Fruit fly (Drosophila melanogaster) whole organism, embryonic: Measurements from ENCODE around the gene SamDC.

ENCODE experiments used
- Adf1 ChIP-seq: fragments of 200-800 bp; sonication (Bioruptor generic); IDR thresholded peaks from 2 replicates; pipeline ENCODE4 v1.3.6; 2022; ENCODE audit warnings: missing biosample characterization, missing genetic modification characterization
- CG10654 ChIP-seq: fragments of 200-800 bp; sonication (Bioruptor generic); optimal IDR thresholded peaks from 2 replicates; lab custom pipeline; 2016; ENCODE audit warnings: missing biosample characterization, missing genetic modification characterization
- CG12155 ChIP-seq: fragments of 200-800 bp; sonication (Bioruptor generic); optimal IDR thresholded peaks from 3 replicates; lab custom pipeline; 2016; ENCODE audit warnings: missing biosample characterization, missing genetic modification characterization
- CG14965 ChIP-seq: fragments of 200-800 bp; sonication (Bioruptor generic); optimal IDR thresholded peaks from 2 replicates; lab custom pipeline; 2016; ENCODE audit warnings: missing biosample characterization, missing genetic modification characterization, borderline replicate concordance
- CG15514 ChIP-seq: fragments of 200-800 bp; sonication (Bioruptor generic); optimal IDR thresholded peaks from 3 replicates; lab custom pipeline; 2017; ENCODE audit warnings: missing biosample characterization, missing genetic modification characterization, mild to moderate bottlenecking, moderate library complexity, missing genetic modification reagents
- CG15601 ChIP-seq: fragments of 200-800 bp; sonication (Bioruptor generic); optimal IDR thresholded peaks from 3 replicates; lab custom pipeline; 2019; ENCODE audit warnings: missing biosample characterization, mild to moderate bottlenecking, missing genetic modification characterization, moderate library complexity
- CG16863 ChIP-seq: fragments of 200-800 bp; sonication (Bioruptor generic); optimal IDR thresholded peaks from 3 replicates; lab custom pipeline; 2016; ENCODE audit warnings: missing biosample characterization, missing genetic modification characterization
- CG17912 ChIP-seq: fragments of 200-800 bp; sonication (Bioruptor generic); optimal IDR thresholded peaks from 2 replicates; lab custom pipeline; 2018; ENCODE audit warnings: missing biosample characterization, mild to moderate bottlenecking, missing genetic modification characterization
- CG1792 ChIP-seq: fragments of 200-800 bp; sonication (Bioruptor generic); optimal IDR thresholded peaks from 2 replicates; lab custom pipeline; 2016; ENCODE audit warnings: missing biosample characterization, missing genetic modification characterization
- CG18476 ChIP-seq: fragments of 200-800 bp; sonication (Bioruptor generic); optimal IDR thresholded peaks from 2 replicates; lab custom pipeline; 2016; ENCODE audit warnings: missing biosample characterization, mild to moderate bottlenecking, missing genetic modification characterization
- CG18619 ChIP-seq: fragments of 200-800 bp; sonication (Bioruptor generic); optimal IDR thresholded peaks from 3 replicates; lab custom pipeline; 2017; ENCODE audit warnings: missing biosample characterization, mild to moderate bottlenecking, missing genetic modification characterization
- CG2129 ChIP-seq: fragments of 200-800 bp; sonication (Bioruptor generic); IDR thresholded peaks from 2 replicates; pipeline ENCODE4 v1.3.6; 2022; ENCODE audit warnings: missing biosample characterization, missing genetic modification characterization; ENCODE audit not compliant: partially characterized antibody
- CG31365 ChIP-seq: fragments of 200-800 bp; sonication (Bioruptor generic); optimal IDR thresholded peaks from 2 replicates; lab custom pipeline; 2018; ENCODE audit warnings: missing biosample characterization, mild to moderate bottlenecking, missing genetic modification characterization
- CG31441 ChIP-seq: fragments of 200-800 bp; sonication (Bioruptor generic); IDR thresholded peaks from 2 replicates; pipeline ENCODE4 v1.3.6; 2022; ENCODE audit warnings: missing biosample characterization, missing genetic modification characterization
- CG3163 ChIP-seq: fragments of 200-800 bp; sonication (Bioruptor generic); optimal IDR thresholded peaks from 3 replicates; lab custom pipeline; 2016; ENCODE audit warnings: missing biosample characterization, missing genetic modification characterization
- CG32767 ChIP-seq: fragments of 200-800 bp; sonication (Bioruptor generic); IDR thresholded peaks from 2 replicates; pipeline ENCODE4 v1.3.6; 2022; ENCODE audit warnings: missing biosample characterization, missing genetic modification characterization
- CG4328 ChIP-seq: fragments of 200-800 bp; sonication (Bioruptor generic); optimal IDR thresholded peaks from 3 replicates; lab custom pipeline; 2017; ENCODE audit warnings: missing biosample characterization, missing genetic modification reagents, missing genetic modification characterization
- CG4730 ChIP-seq: fragments of 200-800 bp; sonication (Bioruptor generic); IDR thresholded peaks from 2 replicates; pipeline ENCODE4 v1.3.6; 2022; ENCODE audit warnings: missing biosample characterization, missing genetic modification characterization
- CG7928 ChIP-seq: fragments of 200-800 bp; sonication (Bioruptor generic); optimal IDR thresholded peaks from 2 replicates; lab custom pipeline; 2017; ENCODE audit warnings: missing biosample characterization, mild to moderate bottlenecking, missing genetic modification characterization
- CG8089 ChIP-seq: fragments of 200-800 bp; sonication (Bioruptor generic); optimal IDR thresholded peaks from 3 replicates; lab custom pipeline; 2016; ENCODE audit warnings: missing biosample characterization, missing genetic modification characterization
- CG9437 ChIP-seq: fragments of 200-800 bp; sonication (Bioruptor generic); optimal IDR thresholded peaks from 2 replicates; lab custom pipeline; 2018; ENCODE audit warnings: missing biosample characterization, mild to moderate bottlenecking, missing genetic modification characterization
- CkIIα-i1 ChIP-seq: fragments of 200-800 bp; sonication (Bioruptor generic); IDR thresholded peaks from 2 replicates; pipeline ENCODE4 v1.3.6; 2022; ENCODE audit warnings: missing biosample characterization, missing genetic modification characterization
- Dek ChIP-seq: fragments of 200-800 bp; sonication (Bioruptor generic); optimal IDR thresholded peaks from 3 replicates; lab custom pipeline; 2019; ENCODE audit warnings: missing biosample characterization, mild to moderate bottlenecking, missing genetic modification characterization, moderate library complexity
- Doc2 ChIP-seq: fragments of 200-800 bp; sonication (Bioruptor generic); IDR thresholded peaks from 2 replicates; pipeline ENCODE4 v1.3.6; 2022; ENCODE audit warnings: missing biosample characterization, missing genetic modification characterization
- GATAe ChIP-seq: fragments of 200-800 bp; sonication (Bioruptor generic); conservative IDR thresholded peaks from 2 replicates; pipeline ENCODE4 v1.3.6; 2022; ENCODE audit warnings: missing biosample characterization, missing genetic modification characterization
- H15 ChIP-seq: fragments of 200-800 bp; sonication (Bioruptor generic); IDR thresholded peaks from 3 replicates; pipeline ENCODE4 v1.3.6; 2022; ENCODE audit warnings: missing biosample characterization, missing genetic modification characterization
- HHEX ChIP-seq: fragments of 200-800 bp; sonication (Bioruptor generic); optimal IDR thresholded peaks from 3 replicates; lab custom pipeline; 2017; ENCODE audit warnings: missing biosample characterization, mild to moderate bottlenecking, missing genetic modification characterization, missing genetic modification reagents
- HmgZ ChIP-seq: fragments of 200-800 bp; sonication (Bioruptor generic); optimal IDR thresholded peaks from 2 replicates; lab custom pipeline; 2018; ENCODE audit warnings: missing biosample characterization, mild to moderate bottlenecking, missing genetic modification characterization
- Opbp ChIP-seq: fragments of 200-800 bp; sonication (Bioruptor generic); IDR thresholded peaks from 3 replicates; pipeline ENCODE4 v1.3.6; 2022; ENCODE audit warnings: missing biosample characterization, missing genetic modification characterization; ENCODE audit not compliant: partially characterized antibody
- Sox102F ChIP-seq: fragments of 200-800 bp; sonication (Bioruptor generic); optimal IDR thresholded peaks from 2 replicates; lab custom pipeline; 2018; ENCODE audit warnings: missing biosample characterization, mild to moderate bottlenecking, missing genetic modification characterization, moderate library complexity
- Taf1 ChIP-seq: fragments of 200-800 bp; sonication (Bioruptor generic); IDR thresholded peaks from 2 replicates; pipeline ENCODE4 v1.3.6; 2022; ENCODE audit warnings: missing biosample characterization, missing genetic modification characterization
- aop ChIP-seq: fragments of 200-800 bp; sonication (Bioruptor generic); IDR thresholded peaks from 2 replicates; pipeline ENCODE4 v1.3.6; 2022; ENCODE audit warnings: missing biosample characterization, missing genetic modification characterization
- ash1 ChIP-seq: fragments of 200-800 bp; sonication (Bioruptor generic); optimal IDR thresholded peaks from 2 replicates; lab custom pipeline; 2018; ENCODE audit warnings: missing biosample characterization, mild to moderate bottlenecking, missing genetic modification characterization
- bigmax ChIP-seq: fragments of 200-800 bp; sonication (Bioruptor generic); optimal IDR thresholded peaks from 2 replicates; lab custom pipeline; 2018; ENCODE audit warnings: missing biosample characterization, mild to moderate bottlenecking, missing genetic modification characterization
- bsh ChIP-seq, 2 experiments: fragments of 200-800 bp; sonication (Bioruptor generic); optimal IDR thresholded peaks; 2 replicates each; lab custom pipeline; 2017 to 2018; ENCODE audit warnings: mild to moderate bottlenecking in 2 of 2, missing biosample characterization in 2 of 2, missing genetic modification characterization in 2 of 2, moderate library complexity in 1 of 2
- chn ChIP-seq: fragments of 200-800 bp; sonication (Bioruptor generic); optimal IDR thresholded peaks from 2 replicates; lab custom pipeline; 2016; ENCODE audit warnings: missing biosample characterization, missing genetic modification characterization
- croc ChIP-seq: fragments of 200-800 bp; sonication (Bioruptor generic); conservative IDR thresholded peaks from 3 replicates; pipeline ENCODE4 v1.3.6; 2022; ENCODE audit warnings: missing biosample characterization, missing genetic modification characterization
- crol ChIP-seq: fragments of 200-800 bp; sonication (Bioruptor generic); IDR thresholded peaks from 2 replicates; pipeline ENCODE4 v1.3.6; 2022; ENCODE audit warnings: missing biosample characterization, missing genetic modification characterization
- dmrt99B ChIP-seq: fragments of 200-800 bp; sonication (Bioruptor generic); optimal IDR thresholded peaks from 2 replicates; lab custom pipeline; 2018; ENCODE audit warnings: missing biosample characterization, mild to moderate bottlenecking, missing genetic modification characterization, moderate library complexity
- emc ChIP-seq: fragments of 200-800 bp; sonication (Bioruptor generic); optimal IDR thresholded peaks from 2 replicates; lab custom pipeline; 2016; ENCODE audit warnings: missing biosample characterization, missing genetic modification characterization
- en ChIP-seq: fragments of 200-800 bp; sonication (Bioruptor generic); optimal IDR thresholded peaks from 2 replicates; lab custom pipeline; 2016; ENCODE audit warnings: missing biosample characterization, missing genetic modification characterization
- h ChIP-seq: fragments of >200 bp; optimal IDR thresholded peaks from 2 replicates; lab custom pipeline; 2017
- inv ChIP-seq: fragments of 200-800 bp; sonication (Bioruptor generic); IDR thresholded peaks from 2 replicates; pipeline ENCODE4 v1.3.6; 2022; ENCODE audit warnings: missing biosample characterization, missing genetic modification characterization; ENCODE audit not compliant: partially characterized antibody
- knrl ChIP-seq: fragments of 200-800 bp; sonication (Bioruptor generic); IDR thresholded peaks from 3 replicates; pipeline ENCODE4 v1.3.6; 2022; ENCODE audit warnings: missing biosample characterization, missing genetic modification characterization; ENCODE audit not compliant: partially characterized antibody
- prd ChIP-seq, 3 experiments: fragments of >200 bp in 2 of 3; fragments of 200-800 bp in 1 of 3; sonication (Bioruptor generic) in 1 of 3; optimal IDR thresholded peaks in 2 of 3; IDR thresholded peaks in 1 of 3; 2 replicates in 2 of 3; 3 replicates in 1 of 3; pipeline versions ENCODE4 v1.3.6 to Lab custom; 2017 to 2022; ENCODE audit warnings: missing biosample characterization in 1 of 3, missing genetic modification characterization in 1 of 3
- sens-2 ChIP-seq: fragments of 200-800 bp; sonication (Bioruptor generic); IDR thresholded peaks from 2 replicates; pipeline ENCODE4 v1.3.6; 2022; ENCODE audit warnings: missing biosample characterization, missing genetic modification characterization
- sob ChIP-seq: fragments of 200-800 bp; sonication (Bioruptor generic); IDR thresholded peaks from 2 replicates; pipeline ENCODE4 v1.3.6; 2022; ENCODE audit warnings: missing biosample characterization, missing genetic modification characterization
- stc ChIP-seq: fragments of 200-800 bp; sonication (Bioruptor generic); IDR thresholded peaks from 2 replicates; pipeline ENCODE4 v1.3.6; 2022; ENCODE audit warnings: missing biosample characterization, missing genetic modification characterization
- tna ChIP-seq: fragments of 200-800 bp; sonication (Bioruptor generic); IDR thresholded peaks from 2 replicates; pipeline ENCODE4 v1.3.6; 2022; ENCODE audit warnings: missing biosample characterization, missing genetic modification characterization; ENCODE audit not compliant: partially characterized antibody
- wdn ChIP-seq: fragments of 200-800 bp; sonication (Bioruptor generic); IDR thresholded peaks from 2 replicates; pipeline ENCODE4 v1.3.6; 2022; ENCODE audit warnings: missing biosample characterization, missing genetic modification characterization

SamDC gene

DNA sequence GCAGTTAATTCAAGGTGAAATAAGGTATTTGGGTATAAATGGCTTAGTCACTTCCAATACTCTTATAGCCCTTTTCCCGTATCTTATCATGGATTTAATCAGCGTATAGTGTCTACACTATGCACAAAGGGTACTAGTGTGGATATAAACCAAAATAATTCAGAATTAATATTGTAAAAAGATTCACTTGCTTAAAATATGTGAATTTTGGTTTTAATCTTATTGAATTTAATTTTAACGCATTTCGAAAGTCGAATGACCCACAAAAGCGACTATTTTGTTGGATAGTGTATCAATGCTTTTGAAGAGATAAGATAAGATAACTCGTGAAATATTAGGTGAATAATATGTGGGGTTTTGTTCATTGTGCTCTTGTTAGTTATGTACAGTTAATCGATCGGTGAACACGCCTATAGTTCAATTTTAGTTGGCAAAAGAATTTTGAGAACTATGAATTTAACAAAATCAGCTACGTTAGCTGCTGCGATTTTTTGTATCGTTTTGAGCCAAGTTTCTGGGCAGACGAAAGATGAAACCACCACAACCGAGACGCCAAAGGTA lies 42.7 kb downstream of the SamDC start, which contains the start of gene CG5096 (continued):
- no peak for TF ChIP-seq sens-2 (GFP tag; lab: Robert Waterston, UW)
- TF ChIP-seq emc = peak; percentile 59
- TF ChIP-seq knrl (GFP tag; lab: Robert Waterston, UW) = no peak
- peak; percentile 95 for TF ChIP-seq HmgZ (tag; lab: Kevin White, UChicago)
- TF ChIP-seq chn (GFP tag; lab: Kevin White, UChicago) = peak; percentile 55
- TF ChIP-seq ash1 (GFP tag; lab: Kevin White, UChicago) = peak; percentile 82
- TF ChIP-seq crol (GFP tag; lab: Robert Waterston, UW) = no peak
- no peak for TF ChIP-seq Opbp (GFP tag; lab: Robert Waterston, UW)
- TF ChIP-seq CG18619 (GFP tag; lab: Kevin White, UChicago) = peak; percentile 83
- TF ChIP-seq dmrt99B (tag; lab: Kevin White, UChicago) = peak; percentile 92
- peak; percentile 71 for TF ChIP-seq CG31365 (tag; lab: Kevin White, UChicago)
- TF ChIP-seq bsh (GFP tag; optimal IDR thresholded peaks at IDR 0.05; lab: Kevin White, UChicago) = peak in 1 of 2 experiments; percentile 90
- TF ChIP-seq h (lab: Kevin White, UChicago) = no peak
- no peak for TF ChIP-seq CkIIα-i1
- TF ChIP-seq CG15601 (tag; lab: Kevin White, UChicago) = peak; percentile 83
- TF ChIP-seq CG8089 (GFP tag; lab: Kevin White, UChicago) = peak; percentile 64
- TF ChIP-seq aop (GFP tag; lab: Robert Waterston, UW) = no peak
- peak; percentile 73 for TF ChIP-seq CG9437
- no peak for TF ChIP-seq CG14965 (GFP tag; lab: Kevin White, UChicago)
- TF ChIP-seq Adf1 (GFP tag; lab: Robert Waterston, UW) = peak; percentile 76
- peak; percentile 84 for TF ChIP-seq CG18476 (GFP tag; lab: Kevin White, UChicago)
- TF ChIP-seq tna (GFP tag; lab: Robert Waterston, UW) = no peak
- no peak for TF ChIP-seq prd (optimal IDR thresholded peaks at IDR 0.05; lab: Kevin White, UChicago)
- TF ChIP-seq prd (GFP tag; IDR thresholded peaks at IDR 0.05; lab: Robert Waterston, UW) = peak; percentile 87
- TF ChIP-seq H15 (GFP tag; lab: Robert Waterston, UW) = peak; percentile 82; the same call in 2 of the 3 replicates
- peak; percentile 92; the same call in 1 of the 2 replicates for TF ChIP-seq sob (GFP tag; lab: Robert Waterston, UW)
- TF ChIP-seq CG4328 (GFP tag; lab: Kevin White, UChicago) = peak; percentile 62
- peak; percentile 71 for TF ChIP-seq CG16863 (GFP tag; lab: Kevin White, UChicago)
- no peak for TF ChIP-seq inv (GFP tag; lab: Robert Waterston, UW)
- peak; percentile 100 for TF ChIP-seq GATAe (GFP tag; lab: Robert Waterston, UW)
- peak; percentile 94 for TF ChIP-seq Dek (tag; lab: Kevin White, UChicago)
- TF ChIP-seq wdn = peak; percentile 79
- no peak for TF ChIP-seq croc
- TF ChIP-seq CG3163 (GFP tag; lab: Kevin White, UChicago) = peak; percentile 46
- TF ChIP-seq en = peak; percentile 72
- TF ChIP-seq CG7928 (GFP tag; lab: Kevin White, UChicago) = peak; percentile 41
- peak; percentile 90 for TF ChIP-seq HHEX (GFP tag; lab: Kevin White, UChicago)
- peak; percentile 91 for TF ChIP-seq Sox102F
- TF ChIP-seq CG17912 (GFP tag; lab: Kevin White, UChicago) = peak; percentile 43
- TF ChIP-seq CG31441 = peak; percentile 87
- peak; percentile 78 for TF ChIP-seq CG1792 (GFP tag; lab: Kevin White, UChicago)
- TF ChIP-seq CG10654 (GFP tag; lab: Kevin White, UChicago) = peak; percentile 67
- TF ChIP-seq CG2129 (GFP tag; lab: Robert Waterston, UW) = no peak
- peak; percentile 40 for TF ChIP-seq bigmax (GFP tag; lab: Kevin White, UChicago)
- no peak for TF ChIP-seq Doc2 (GFP tag; lab: Robert Waterston, UW)
- peak; percentile 80 for TF ChIP-seq CG4730 (GFP tag; lab: Robert Waterston, UW)
- TF ChIP-seq Taf1 (GFP tag; lab: Robert Waterston, UW) = peak; percentile 82
- TF ChIP-seq CG32767 (GFP tag; lab: Robert Waterston, UW) = peak; percentile 82
- peak; percentile 82 for TF ChIP-seq CG12155 (GFP tag; lab: Kevin White, UChicago)
- TF ChIP-seq stc (GFP tag; lab: Robert Waterston, UW) = peak; percentile 86
- peak; percentile 85 for TF ChIP-seq CG15514
